Fruit fly (Drosophila melanogaster) whole organism, adult: ENCODE results near the gene CG32551.

Experiments
- CG11617 ChIP-seq: fragments of 200-800 bp; sonication (Bioruptor generic); optimal IDR thresholded peaks from 2 replicates; lab custom pipeline; 2017; ENCODE audit warnings: mild to moderate bottlenecking, missing biosample characterization, missing genetic modification reagents, missing genetic modification characterization
- CG12768 ChIP-seq: fragments of 200-800 bp; sonication (Bioruptor generic); optimal IDR thresholded peaks from 2 replicates; lab custom pipeline; 2017; ENCODE audit warnings: missing biosample characterization, missing genetic modification characterization, mild to moderate bottlenecking, moderate library complexity, missing genetic modification reagents
- CG14711 ChIP-seq: fragments of 200-800 bp; sonication (Bioruptor generic); optimal IDR thresholded peaks from 2 replicates; lab custom pipeline; 2018; ENCODE audit warnings: missing biosample characterization, mild to moderate bottlenecking, missing genetic modification characterization, moderate library complexity
- CG1620 ChIP-seq: fragments of 200-800 bp; sonication (Bioruptor generic); optimal IDR thresholded peaks from 2 replicates; lab custom pipeline; 2016; ENCODE audit warnings: missing biosample characterization, missing genetic modification characterization
- CG33017 ChIP-seq: fragments of 200-800 bp; sonication (Bioruptor generic); optimal IDR thresholded peaks from 2 replicates; lab custom pipeline; 2018; ENCODE audit warnings: missing biosample characterization, mild to moderate bottlenecking, missing genetic modification characterization, moderate library complexity
- CG5204 ChIP-seq: fragments of 200-800 bp; sonication (Bioruptor generic); optimal IDR thresholded peaks from 2 replicates; lab custom pipeline; 2016; ENCODE audit warnings: missing biosample characterization, missing genetic modification characterization
- CG7045 ChIP-seq: fragments of 200-800 bp; sonication (Bioruptor generic); optimal IDR thresholded peaks from 2 replicates; lab custom pipeline; 2017; ENCODE audit warnings: missing biosample characterization, mild to moderate bottlenecking, missing genetic modification characterization
- CG7101 ChIP-seq: fragments of 200-800 bp; sonication (Bioruptor generic); optimal IDR thresholded peaks from 2 replicates; lab custom pipeline; 2018; ENCODE audit warnings: missing biosample characterization, mild to moderate bottlenecking, missing genetic modification characterization, moderate library complexity
- Clk ChIP-seq: fragments of 200-800 bp; sonication (Bioruptor generic); optimal IDR thresholded peaks from 2 replicates; lab custom pipeline; 2017; ENCODE audit warnings: missing biosample characterization, missing genetic modification characterization
- Crg-1 ChIP-seq: fragments of 200-800 bp; sonication (Bioruptor generic); optimal IDR thresholded peaks from 2 replicates; lab custom pipeline; 2016; ENCODE audit warnings: missing biosample characterization, missing genetic modification characterization
- Hr96 ChIP-seq: fragments of 200-800 bp; sonication (Bioruptor generic); optimal IDR thresholded peaks from 2 replicates; lab custom pipeline; 2016; ENCODE audit warnings: missing biosample characterization, missing genetic modification characterization
- Mnt ChIP-seq: fragments of 200-800 bp; sonication (Bioruptor generic); optimal IDR thresholded peaks from 2 replicates; lab custom pipeline; 2016; ENCODE audit warnings: missing biosample characterization, mild to moderate bottlenecking, missing genetic modification characterization
- bab1 ChIP-seq: fragments of 200-800 bp; sonication (Bioruptor generic); optimal IDR thresholded peaks from 3 replicates; lab custom pipeline; 2019; ENCODE audit warnings: missing biosample characterization, mild to moderate bottlenecking, missing genetic modification characterization, moderate library complexity
- cic ChIP-seq: fragments of 200-800 bp; sonication (Bioruptor generic); optimal IDR thresholded peaks from 2 replicates; lab custom pipeline; 2017; ENCODE audit warnings: missing biosample characterization, mild to moderate bottlenecking, missing genetic modification characterization, moderate library complexity
- cnc ChIP-seq, 2 experiments: fragments of >200 bp; optimal IDR thresholded peaks; 2 replicates each; lab custom pipeline; 2017
- kay ChIP-seq: fragments of 200-800 bp; sonication (Bioruptor generic); peaks from one replicate; lab custom pipeline; 2016; ENCODE audit warnings: missing biosample characterization, missing genetic modification characterization, borderline replicate concordance
- ovo ChIP-seq: fragments of 200-800 bp; sonication (Bioruptor generic); optimal IDR thresholded peaks from 2 replicates; lab custom pipeline; 2016; ENCODE audit warnings: missing biosample characterization, missing genetic modification characterization
- pad ChIP-seq: fragments of 200-800 bp; sonication (Bioruptor generic); optimal IDR thresholded peaks from 3 replicates; lab custom pipeline; 2017; ENCODE audit warnings: missing biosample characterization, missing genetic modification characterization, mild to moderate bottlenecking, moderate library complexity, missing genetic modification reagents
- tj ChIP-seq: fragments of 200-800 bp; sonication (Bioruptor generic); optimal IDR thresholded peaks from 3 replicates; lab custom pipeline; 2017; ENCODE audit warnings: missing biosample characterization, mild to moderate bottlenecking, missing genetic modification characterization, moderate library complexity
- toe ChIP-seq: fragments of 200-800 bp; sonication (Bioruptor generic); optimal IDR thresholded peaks from 2 replicates; lab custom pipeline; 2016; ENCODE audit warnings: missing biosample characterization, missing genetic modification characterization

The CG32551 gene

dm6 chrX:18406593-18407393 is 31.9 kb upstream of the CG32551 start:
- TF ChIP-seq Mnt (peak; percentile 7), CG12768 (GFP tag; lab: Kevin White, UChicago) (peak; percentile 19), Clk (GFP tag; lab: Kevin White, UChicago) (no peak), CG5204 (GFP tag; lab: Kevin White, UChicago) (no peak), cnc (optimal IDR thresholded peaks at IDR 0.05; lab: Kevin White, UChicago) (no peak), CG1620 (no peak), CG33017 (no peak), bab1 (GFP tag; lab: Kevin White, UChicago) (peak; percentile 15), CG11617 (GFP tag; lab: Kevin White, UChicago) (peak; percentile 54), ovo (no peak), Hr96 (GFP tag; lab: Kevin White, UChicago) (no peak), pad (peak; percentile 20), tj (GFP tag; lab: Kevin White, UChicago) (peak; percentile 99), CG14711 (tag; lab: Kevin White, UChicago) (peak; percentile 10), cic (GFP tag; lab: Kevin White, UChicago) (peak; percentile 70), CG7101 (tag; lab: Kevin White, UChicago) (no peak), CG7045 (peak; percentile 26), toe (GFP tag; lab: Kevin White, UChicago) (no peak), kay (GFP tag; lab: Kevin White, UChicago) (peak; percentile 53), Crg-1 (GFP tag; lab: Kevin White, UChicago) (no peak)

- TF ChIP-seq CG11617 (GFP tag; lab: Kevin White, UChicago) = no peak
- no peak for TF ChIP-seq kay (GFP tag; lab: Kevin White, UChicago)
- TF ChIP-seq Crg-1 (GFP tag; lab: Kevin White, UChicago) = no peak
- no peak for TF ChIP-seq ovo
- no peak for TF ChIP-seq CG1620
- TF ChIP-seq Hr96 (GFP tag; lab: Kevin White, UChicago) = peak; percentile 30
- no peak for TF ChIP-seq CG12768 (GFP tag; lab: Kevin White, UChicago)
- no peak for TF ChIP-seq Mnt
- no peak for TF ChIP-seq toe (GFP tag; lab: Kevin White, UChicago)
- TF ChIP-seq pad = peak; percentile 19
- no peak for TF ChIP-seq cic (GFP tag; lab: Kevin White, UChicago)
- peak; percentile 25 for TF ChIP-seq bab1 (GFP tag; lab: Kevin White, UChicago)
- peak; percentile 35 for TF ChIP-seq CG33017
- TF ChIP-seq CG14711 (tag; lab: Kevin White, UChicago) = peak; percentile 76
- no peak for TF ChIP-seq cnc (optimal IDR thresholded peaks at IDR 0.05; lab: Kevin White, UChicago)
- TF ChIP-seq CG5204 (GFP tag; lab: Kevin White, UChicago) = no peak
- no peak for TF ChIP-seq tj (GFP tag; lab: Kevin White, UChicago)
- TF ChIP-seq CG7101 (tag; lab: Kevin White, UChicago) = peak; percentile 59
- TF ChIP-seq Clk (GFP tag; lab: Kevin White, UChicago) = no peak
- no peak for TF ChIP-seq CG7045
These were observed 31.3 kb upstream of the CG32551 start for dm6 chrX:18407394-18407721.

dm6 chrX:18409449-18409848 is 29.2 kb upstream of the CG32551 start:
- TF ChIP-seq cnc (optimal IDR thresholded peaks at IDR 0.05; lab: Kevin White, UChicago) (no peak), tj (GFP tag; lab: Kevin White, UChicago) (peak; percentile 92), CG5204 (GFP tag; lab: Kevin White, UChicago) (no peak), Mnt (no peak), CG11617 (GFP tag; lab: Kevin White, UChicago) (no peak), Crg-1 (GFP tag; lab: Kevin White, UChicago) (no peak)

DNA sequence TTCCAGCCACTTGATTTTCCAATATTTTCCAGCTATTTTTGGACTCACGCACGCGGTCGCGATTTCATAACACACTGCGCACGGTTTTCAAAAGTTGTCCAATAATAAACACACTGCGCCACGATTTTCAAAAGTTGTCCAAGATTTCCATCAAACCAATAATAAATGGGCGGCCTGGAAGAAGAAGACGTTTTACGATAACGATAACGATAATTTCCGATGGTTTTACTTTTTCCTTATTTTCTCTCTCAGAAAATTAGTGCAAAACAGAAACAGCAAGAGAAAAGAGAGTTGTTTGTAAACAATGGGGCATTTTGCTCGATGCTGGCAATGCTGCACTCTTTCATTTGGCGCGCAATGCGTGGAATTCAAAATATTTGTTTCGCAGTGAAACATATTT is 28.7 kb upstream of the CG32551 start, which contains the start of gene Nt5b:
Nt5b (minus strand) TSS at position 207 of the 400 bp plus-strand sequence.
- TF ChIP-seq cic (GFP tag; lab: Kevin White, UChicago) = no peak
- no peak for TF ChIP-seq bab1 (GFP tag; lab: Kevin White, UChicago)
- TF ChIP-seq CG12768 (GFP tag; lab: Kevin White, UChicago) = no peak
- no peak for TF ChIP-seq CG14711 (tag; lab: Kevin White, UChicago)
- no peak for TF ChIP-seq Clk (GFP tag; lab: Kevin White, UChicago)
- no peak for TF ChIP-seq cnc (optimal IDR thresholded peaks at IDR 0.05; lab: Kevin White, UChicago)
- TF ChIP-seq Crg-1 (GFP tag; lab: Kevin White, UChicago) = no peak
- no peak for TF ChIP-seq CG7101 (tag; lab: Kevin White, UChicago)
- TF ChIP-seq tj (GFP tag; lab: Kevin White, UChicago) = no peak
- TF ChIP-seq CG33017 = no peak
- no peak for TF ChIP-seq toe (GFP tag; lab: Kevin White, UChicago)
- no peak for TF ChIP-seq Mnt
- no peak for TF ChIP-seq ovo

DNA sequence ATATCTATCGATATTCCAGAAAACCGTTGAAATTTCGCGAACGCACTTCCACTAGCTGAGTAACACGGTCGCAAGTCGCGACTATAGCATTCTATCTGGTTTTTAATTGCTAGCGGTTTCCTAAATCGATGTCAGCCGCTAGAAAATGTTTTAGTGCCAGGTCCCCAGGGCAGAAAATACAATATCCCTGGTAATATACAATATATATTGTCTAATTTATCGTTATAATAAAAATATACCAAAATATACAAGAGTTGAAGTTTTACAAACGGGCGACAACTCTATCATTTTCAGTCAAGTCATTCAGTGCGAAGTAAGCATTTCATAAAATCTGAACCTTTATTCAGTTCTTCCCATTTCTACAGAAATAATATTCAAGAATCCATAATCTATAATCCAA is 23.6 kb upstream of the CG32551 start, which contains the start of gene CG15056:
CG15056 (plus strand) TSS at position 301 of the 400 bp plus-strand sequence.
- TF ChIP-seq CG11617 (GFP tag; lab: Kevin White, UChicago) (no peak), ovo (no peak), CG7045 (no peak), pad (no peak), CG14711 (tag; lab: Kevin White, UChicago) (no peak), toe (GFP tag; lab: Kevin White, UChicago) (no peak), CG7101 (tag; lab: Kevin White, UChicago) (no peak), CG5204 (GFP tag; lab: Kevin White, UChicago) (no peak), bab1 (GFP tag; lab: Kevin White, UChicago) (no peak), tj (GFP tag; lab: Kevin White, UChicago) (no peak), Clk (GFP tag; lab: Kevin White, UChicago) (no peak), CG12768 (GFP tag; lab: Kevin White, UChicago) (no peak), CG1620 (no peak), cnc (optimal IDR thresholded peaks at IDR 0.05; lab: Kevin White, UChicago) (no peak), Crg-1 (GFP tag; lab: Kevin White, UChicago) (no peak), cic (GFP tag; lab: Kevin White, UChicago) (no peak), Mnt (no peak)
